Fruit fly (Drosophila melanogaster) whole organism: Measurements from ENCODE around the gene CG31612.

ENCODE experiments used
- CG8478 ChIP-seq: fragments of >200 bp; optimal IDR thresholded peaks from 2 replicates; lab custom pipeline; 2018; ENCODE audit warnings: inconsistent platforms
- Dll ChIP-seq: fragments of >200 bp; optimal IDR thresholded peaks from 2 replicates; lab custom pipeline; 2017
- EcR ChIP-seq, 2 experiments: fragments of >200 bp; optimal IDR thresholded peaks; 2 replicates each; lab custom pipeline; 2017; ENCODE audit warnings: missing biosample characterization in 2 of 2, missing genetic modification characterization in 2 of 2, missing genetic modification reagents in 2 of 2
- usp ChIP-seq: fragments of >200 bp; optimal IDR thresholded peaks from 2 replicates; lab custom pipeline; 2017; ENCODE audit warnings: missing biosample characterization, missing genetic modification characterization, mixed read lengths

- TF ChIP-seq Dll (lab: Kevin White, UChicago): no peak
- TF ChIP-seq usp (GFP tag; lab: Kevin White, UChicago): no peak
- no peak for TF ChIP-seq EcR (GFP tag; optimal IDR thresholded peaks at IDR 0.05; lab: Kevin White, UChicago)
- TF ChIP-seq CG8478 (lab: Kevin White, UChicago): no peak
Observed at dm6 chr2L:21769461-21769860, 25.8 kb downstream of the CG31612 start.
